Worm (Caenorhabditis elegans) whole organism, L4/young adult: Measurements from ENCODE around the gene C15B12.4.

Source experiments
- W03F9.2 ChIP-seq: fragments of 150-350 bp; optimal IDR thresholded peaks from 2 replicates; lab custom pipeline; 2014; ENCODE audit warnings: missing biosample characterization, missing genetic modification characterization
- dao-5 ChIP-seq: sonication (generic microtip); optimal IDR thresholded peaks from 2 replicates; lab custom pipeline; 2016; ENCODE audit warnings: missing genotype, missing genetic modification characterization, moderate library complexity, missing compliant biosample characterization
- him-1 ChIP-seq: sonication (generic microtip); optimal IDR thresholded peaks from 2 replicates; lab custom pipeline; 2016; ENCODE audit warnings: missing genotype, missing genetic modification reagents, missing genetic modification characterization, missing compliant biosample characterization

- TF ChIP-seq dao-5 (tag; lab: Kevin White, UChicago) (no peak), W03F9.2 (tag; lab: Kevin White, UChicago) (no peak), him-1 (tag; lab: Kevin White, UChicago) (no peak)
Observed at ce11 chrX:6514466-6514865, 40.9 kb upstream of the C15B12.4 start.
